Worm (Caenorhabditis elegans) whole organism, late embryonic: ENCODE results near the gene sra-26.
"Not testable (repeated sequence)": the region's sequence is repeated elsewhere in the genome, so short reads cannot be mapped to it uniquely, and the experiment has no call there.

Experiments used
- C08G9.2 ChIP-seq: sonication (generic microtip); optimal IDR thresholded peaks from 2 replicates; lab custom pipeline; 2016; ENCODE audit warnings: mild to moderate bottlenecking, missing genetic modification characterization, moderate library complexity, missing compliant biosample characterization
- C38D4.7 ChIP-seq: fragments of 200-800 bp; sonication (Bioruptor generic); optimal IDR thresholded peaks from 2 replicates; lab custom pipeline; 2018; ENCODE audit warnings: mild to moderate bottlenecking, missing genetic modification characterization, moderate library complexity, missing compliant biosample characterization
- F13H6.1 ChIP-seq: sonication (generic microtip); optimal IDR thresholded peaks from 2 replicates; lab custom pipeline; 2016; ENCODE audit warnings: missing genetic modification characterization, missing compliant biosample characterization
- K02D7.2 ChIP-seq: sonication (generic microtip); optimal IDR thresholded peaks from 2 replicates; lab custom pipeline; 2017; ENCODE audit warnings: mild to moderate bottlenecking, missing genetic modification characterization, missing compliant biosample characterization
- ama-1 ChIP-seq: fragments of 150-350 bp; optimal IDR thresholded peaks from 2 replicates; lab custom pipeline; 2014
- ceh-14 ChIP-seq: sonication (generic microtip); optimal IDR thresholded peaks from 2 replicates; lab custom pipeline; 2016; ENCODE audit warnings: missing genotype, missing genetic modification characterization, missing compliant biosample characterization
- ceh-18 ChIP-seq: sonication (generic microtip); optimal IDR thresholded peaks from 2 replicates; lab custom pipeline; 2016; ENCODE audit warnings: missing genetic modification characterization, missing compliant biosample characterization
- ceh-2 ChIP-seq: sonication (generic microtip); optimal IDR thresholded peaks from 2 replicates; lab custom pipeline; 2016; ENCODE audit warnings: missing genotype, missing genetic modification characterization, missing compliant biosample characterization
- ceh-30 ChIP-seq: fragments of 150-350 bp; optimal IDR thresholded peaks from 2 replicates; lab custom pipeline; 2014; ENCODE audit warnings: missing biosample characterization, missing genetic modification characterization
- ceh-34 ChIP-seq: sonication (generic microtip); optimal IDR thresholded peaks from 2 replicates; lab custom pipeline; 2016; ENCODE audit warnings: mild to moderate bottlenecking, missing genetic modification characterization, missing compliant biosample characterization
- ceh-45 ChIP-seq: fragments of 200-800 bp; sonication (Bioruptor generic); IDR thresholded peaks from 2 replicates; pipeline ENCODE4 v1.3.6; 2022; ENCODE audit warnings: missing genetic modification reagents, missing genetic modification characterization, missing compliant biosample characterization
- ceh-6 ChIP-seq: fragments of 200-800 bp; sonication (Bioruptor generic); optimal IDR thresholded peaks from 2 replicates; lab custom pipeline; 2018; ENCODE audit warnings: mild to moderate bottlenecking, missing genetic modification characterization, missing compliant biosample characterization
- dve-1 ChIP-seq: sonication (generic microtip); optimal IDR thresholded peaks from 2 replicates; lab custom pipeline; 2017; ENCODE audit warnings: antibody characterized with exemption, mild to moderate bottlenecking, missing genetic modification characterization, missing compliant biosample characterization
- elt-4 ChIP-seq: sonication (generic microtip); optimal IDR thresholded peaks from 2 replicates; lab custom pipeline; 2016; ENCODE audit warnings: missing genetic modification characterization, missing compliant biosample characterization
- gmeb-2 ChIP-seq: sonication (generic microtip); optimal IDR thresholded peaks from 2 replicates; lab custom pipeline; 2016; ENCODE audit warnings: missing genetic modification characterization, inconsistent platforms, missing compliant biosample characterization
- hlh-15 ChIP-seq: sonication (generic microtip); optimal IDR thresholded peaks from 2 replicates; lab custom pipeline; 2016; ENCODE audit warnings: missing genetic modification characterization, missing compliant biosample characterization
- hlh-30 ChIP-seq: sonication (generic microtip); optimal IDR thresholded peaks from 2 replicates; lab custom pipeline; 2017; ENCODE audit warnings: antibody characterized with exemption, missing genetic modification characterization, missing compliant biosample characterization; ENCODE audit not compliant: insufficient read depth
- hlh-6 ChIP-seq: sonication (generic microtip); optimal IDR thresholded peaks from 2 replicates; lab custom pipeline; 2016; ENCODE audit warnings: missing genotype, missing genetic modification characterization, missing compliant biosample characterization
- lim-6 ChIP-seq: sonication (generic microtip); optimal IDR thresholded peaks from 2 replicates; lab custom pipeline; 2016; ENCODE audit warnings: missing genetic modification characterization, missing compliant biosample characterization
- lin-11 ChIP-seq: fragments of 200-800 bp; sonication (Bioruptor generic); optimal IDR thresholded peaks from 2 replicates; lab custom pipeline; 2018; ENCODE audit warnings: mild to moderate bottlenecking, missing genetic modification characterization, missing compliant biosample characterization
- nfya-1 ChIP-seq: sonication (generic microtip); optimal IDR thresholded peaks from 2 replicates; lab custom pipeline; 2017; ENCODE audit warnings: missing genetic modification characterization, mild to moderate bottlenecking, missing compliant biosample characterization, antibody characterized with exemption, moderate library complexity
- odd-2 ChIP-seq: sonication (generic microtip); optimal IDR thresholded peaks from 2 replicates; lab custom pipeline; 2017; ENCODE audit warnings: antibody characterized with exemption, mild to moderate bottlenecking, missing genetic modification characterization, missing compliant biosample characterization
- pag-3 ChIP-seq: sonication (generic microtip); optimal IDR thresholded peaks from 2 replicates; lab custom pipeline; 2016; ENCODE audit warnings: missing compliant biosample characterization, missing genetic modification characterization, borderline replicate concordance
- pax-1 ChIP-seq: fragments of 150-350 bp; optimal IDR thresholded peaks from 2 replicates; lab custom pipeline; 2014; ENCODE audit warnings: missing biosample characterization, missing genetic modification characterization
- pha-4 ChIP-seq: fragments of 150-350 bp; optimal IDR thresholded peaks from 2 replicates; lab custom pipeline; 2018; ENCODE audit warnings: missing biosample characterization, missing genetic modification reagents, missing genetic modification characterization
- pqm-1 ChIP-seq: sonication (generic microtip); optimal IDR thresholded peaks from 2 replicates; lab custom pipeline; 2016; ENCODE audit warnings: missing genetic modification characterization, missing compliant biosample characterization
- rnt-1 ChIP-seq: sonication (generic microtip); optimal IDR thresholded peaks from 2 replicates; lab custom pipeline; 2016; ENCODE audit warnings: missing genetic modification characterization, missing compliant biosample characterization
- sox-2 ChIP-seq: fragments of 200-800 bp; sonication (Bioruptor generic); IDR thresholded peaks from 2 replicates; pipeline ENCODE4 v1.3.6; 2022; ENCODE audit warnings: missing genetic modification reagents, missing genetic modification characterization, missing compliant biosample characterization
- sox-4 ChIP-seq: sonication (generic microtip); optimal IDR thresholded peaks from 2 replicates; lab custom pipeline; 2017; ENCODE audit warnings: mild to moderate bottlenecking, missing genetic modification characterization, inconsistent platforms, missing compliant biosample characterization
- syd-9 ChIP-seq: sonication (generic microtip); optimal IDR thresholded peaks from 2 replicates; lab custom pipeline; 2016; ENCODE audit warnings: mild to moderate bottlenecking, missing genetic modification characterization, moderate library complexity, missing compliant biosample characterization
- ttx-3 ChIP-seq: sonication (generic microtip); optimal IDR thresholded peaks from 2 replicates; lab custom pipeline; 2016; ENCODE audit warnings: missing genetic modification reagents, missing genetic modification characterization, missing compliant biosample characterization
- unc-3 ChIP-seq, 2 experiments: fragments of 200-800 bp in 1 of 2; sonication (Bioruptor generic) in 1 of 2; sonication (generic microtip) in 1 of 2; conservative IDR thresholded peaks in 1 of 2; optimal IDR thresholded peaks in 1 of 2; 2 replicates each; pipeline versions ENCODE4 v1.3.6 to Lab custom; 2016 to 2022; ENCODE audit warnings: missing compliant biosample characterization in 2 of 2, missing genetic modification characterization in 2 of 2, missing genetic modification reagents in 1 of 2
- unc-86 ChIP-seq: sonication (generic microtip); optimal IDR thresholded peaks from 2 replicates; lab custom pipeline; 2016; ENCODE audit warnings: missing genetic modification characterization, missing compliant biosample characterization
- zip-5 ChIP-seq: sonication (generic microtip); optimal IDR thresholded peaks from 2 replicates; lab custom pipeline; 2016; ENCODE audit warnings: missing genetic modification characterization, missing compliant biosample characterization
- ztf-16 ChIP-seq: sonication (generic microtip); optimal IDR thresholded peaks from 2 replicates; lab custom pipeline; 2017; ENCODE audit warnings: missing genetic modification characterization, missing compliant biosample characterization

The sra-26 gene

DNA sequence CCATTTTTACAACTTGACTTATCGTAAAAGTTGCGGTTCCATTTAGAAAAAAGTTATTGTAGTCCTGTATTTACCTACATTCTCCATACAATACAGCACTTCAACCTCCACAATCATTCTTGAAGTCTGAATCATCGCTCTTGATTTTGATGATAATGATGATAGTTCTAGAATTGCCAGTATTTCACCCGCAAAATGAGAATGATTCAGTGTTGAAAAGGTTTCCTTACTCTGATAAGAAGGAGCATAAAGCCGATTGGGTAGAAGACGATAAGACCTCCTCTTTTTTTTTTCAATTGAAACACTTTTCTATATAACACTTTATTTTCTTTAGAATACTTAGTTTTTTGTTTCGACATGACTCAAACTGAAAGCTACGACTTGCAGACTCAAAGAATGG is 20.8 kb downstream of the sra-26 start, which contains the start of gene T19D12.4:
Gene T19D12.4 (plus strand): TSS at position 295 of the 400 bp plus-strand sequence.
- TF ChIP-seq lin-11 (tag; lab: Kevin White, UChicago) (no peak), pqm-1 (tag; lab: Kevin White, UChicago) (no peak), ceh-34 (no peak), F13H6.1 (tag; lab: Kevin White, UChicago) (no peak), ceh-14 (tag; lab: Kevin White, UChicago) (no peak), ttx-3 (tag; lab: Kevin White, UChicago) (no peak), K02D7.2 (tag; lab: Kevin White, UChicago) (no peak), gmeb-2 (no peak), ceh-18 (tag; lab: Kevin White, UChicago) (no peak), ceh-30 (no peak), C38D4.7 (no peak), ztf-16 (no peak), zip-5 (tag; lab: Kevin White, UChicago) (no peak), hlh-30 (tag; lab: Kevin White, UChicago) (no peak), ceh-45 (GFP tag; lab: Robert Waterston, UW) (no peak), nfya-1 (tag; lab: Kevin White, UChicago) (no peak), syd-9 (no peak), C08G9.2 (tag; lab: Kevin White, UChicago) (no peak)

DNA sequence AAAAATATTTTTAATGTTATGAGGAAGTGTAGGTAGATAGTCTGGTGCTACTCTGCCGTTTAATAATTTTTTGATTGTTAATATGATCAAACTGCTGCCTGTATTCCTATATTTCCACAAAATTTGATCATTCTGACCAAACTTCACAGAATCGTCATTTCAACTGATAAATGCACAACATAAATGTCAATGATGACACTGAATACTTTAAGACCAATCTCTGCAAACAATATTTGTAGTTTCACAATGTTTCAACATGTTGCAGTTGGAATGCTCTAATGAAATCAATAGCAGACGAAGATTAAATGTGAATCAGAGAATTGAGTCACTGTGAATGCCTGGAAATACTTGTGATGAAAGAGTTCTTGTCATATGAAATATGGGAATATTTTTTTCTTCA is 21.8 kb downstream of the sra-26 start:
- TF ChIP-seq pag-3 (tag; lab: Kevin White, UChicago) = no peak
- no peak for TF ChIP-seq C08G9.2 (tag; lab: Kevin White, UChicago)
- no peak for TF ChIP-seq unc-3 (GFP tag; conservative IDR thresholded peaks at IDR 0.05; lab: Robert Waterston, UW)
- no peak for TF ChIP-seq unc-3 (tag; optimal IDR thresholded peaks at IDR 0.05; lab: Kevin White, UChicago)
- TF ChIP-seq ceh-34 = no peak
- no peak for TF ChIP-seq pha-4
- no peak for TF ChIP-seq unc-86
- no peak for TF ChIP-seq hlh-15
- no peak for TF ChIP-seq K02D7.2 (tag; lab: Kevin White, UChicago)
- no peak for TF ChIP-seq odd-2 (tag; lab: Kevin White, UChicago)
- TF ChIP-seq elt-4 (tag; lab: Kevin White, UChicago) = no peak
- TF ChIP-seq ama-1 (lab: Kevin White, UChicago) = no peak
- TF ChIP-seq rnt-1 (tag; lab: Kevin White, UChicago) = no peak
- no peak for TF ChIP-seq hlh-30 (tag; lab: Kevin White, UChicago)
- no peak for TF ChIP-seq pqm-1 (tag; lab: Kevin White, UChicago)
- TF ChIP-seq pax-1 (tag; lab: Kevin White, UChicago) = no peak
- TF ChIP-seq syd-9 = no peak

DNA sequence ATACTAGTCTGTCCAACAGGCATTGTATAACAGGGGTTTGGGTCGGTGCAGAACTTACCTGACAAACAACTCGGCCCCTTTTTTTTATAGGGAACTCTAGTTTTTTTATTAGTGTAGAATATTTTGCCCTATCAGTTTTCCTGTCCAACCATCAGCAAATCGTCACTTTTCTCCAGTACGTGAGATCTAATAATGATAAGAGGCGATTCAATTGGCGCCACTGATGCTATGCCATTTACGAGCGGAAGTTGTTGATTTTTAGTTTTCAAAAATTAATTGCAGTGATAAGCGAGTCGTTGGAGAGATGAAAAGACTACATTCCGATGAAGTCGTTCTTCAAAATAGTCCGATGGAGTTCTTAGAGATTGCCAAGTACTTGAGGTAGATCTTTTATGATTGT is 23.2 kb downstream of the sra-26 start:
- TF ChIP-seq hlh-6 (tag; lab: Kevin White, UChicago) (no peak), lim-6 (tag; lab: Kevin White, UChicago) (no peak), ceh-2 (tag; lab: Kevin White, UChicago) (no peak), ceh-6 (GFP tag; lab: Kevin White, UChicago) (no peak), sox-2 (GFP tag; lab: Robert Waterston, UW) (no peak)
- TF ChIP-seq, all 69 proteins: peak for 0

DNA sequence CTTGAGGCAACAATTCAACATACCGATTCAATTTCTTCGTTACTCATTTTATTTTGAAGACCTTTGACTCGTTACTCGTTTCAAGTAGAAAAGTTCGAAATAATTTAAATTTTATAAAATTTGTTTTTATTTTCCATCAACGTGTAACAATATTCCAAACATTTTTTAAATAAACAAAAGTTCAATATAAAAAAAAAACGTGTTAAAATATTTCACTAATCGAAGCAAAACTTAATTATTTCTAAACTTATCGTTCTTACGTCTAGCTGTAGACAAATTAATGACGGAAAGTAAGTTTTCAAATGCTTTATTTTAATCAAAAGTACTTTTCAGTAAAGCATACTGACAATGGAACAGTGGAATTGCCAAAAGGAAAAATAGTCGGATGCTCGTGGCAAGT is 24.4 kb downstream of the sra-26 start, which contains the start of the genes F54H5.5 and F54H5.2:
Gene F54H5.5 (minus strand): TSS at position 101 of the 400 bp plus-strand sequence.
Gene F54H5.2 (plus strand): TSS at position 303 of the 400 bp plus-strand sequence.
- not testable (repeated sequence) for TF ChIP-seq sox-4 (tag; lab: Kevin White, UChicago); dve-1 (tag; lab: Kevin White, UChicago); gmeb-2
